Worm (Caenorhabditis elegans): Measurements from ENCODE around the gene dcap-1.

DNA sequence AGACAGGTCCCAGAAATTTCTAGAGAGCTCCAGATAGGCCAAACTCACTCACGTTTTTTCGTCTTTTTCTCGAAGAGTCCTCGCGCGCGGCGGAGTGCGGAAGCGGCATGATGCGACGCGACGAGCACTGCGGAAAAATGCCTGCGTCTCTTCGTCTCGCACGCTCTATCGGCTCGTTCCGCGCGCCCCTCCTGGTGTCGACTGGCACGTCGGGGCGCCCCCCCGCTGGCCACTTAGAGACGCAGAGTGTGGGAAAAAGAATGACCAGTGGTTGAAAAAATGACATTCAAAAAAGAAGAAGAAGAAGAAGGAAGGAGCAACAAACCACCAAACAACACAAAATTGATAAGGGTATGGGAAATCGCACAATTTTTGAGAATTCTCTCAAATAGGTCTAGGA, 12.8 kb upstream of the dcap-1 start, which contains the start of gene znf-782:
- TF ChIP-seq cog-1 (tag; optimal IDR thresholded peaks at IDR 0.05) (no peak), T22C8.4 (GFP tag; IDR thresholded peaks at IDR 0.05) (no peak), flt-1 (GFP tag; IDR thresholded peaks at IDR 0.05) (no peak), ztf-23 (GFP tag; IDR thresholded peaks at IDR 0.05) (0 out of 2 replicates have a peak, but pooled peaks have one; percentile 44), ref-1 (GFP tag; conservative IDR thresholded peaks at IDR 0.05) (no peak), klf-2 (GFP tag; conservative IDR thresholded peaks at IDR 0.05) (no peak), tab-1 (GFP tag; IDR thresholded peaks at IDR 0.05) (no peak)

Data from whole organism, midembryonic.